Fruit fly (Drosophila melanogaster) Kc167 (cell line): ENCODE data around the gene Eig71Ec.

Source experiments
- Myc ChIP-seq: fragments of >200 bp; optimal IDR thresholded peaks from 2 replicates; lab custom pipeline; 2017; ENCODE audit warnings: missing external identifiers
- Sin3A ChIP-seq: fragments of >200 bp; optimal IDR thresholded peaks from 2 replicates; lab custom pipeline; 2018; ENCODE audit warnings: missing external identifiers
- h ChIP-seq: fragments of >200 bp; optimal IDR thresholded peaks from 3 replicates; lab custom pipeline; 2018; ENCODE audit warnings: missing external identifiers
- insv ChIP-seq: fragments of >200 bp; optimal IDR thresholded peaks from 3 replicates; lab custom pipeline; 2018; ENCODE audit warnings: missing external identifiers
- psq ChIP-seq: fragments of >200 bp; optimal IDR thresholded peaks from 2 replicates; lab custom pipeline; 2017; ENCODE audit warnings: missing external identifiers
- ttk ChIP-seq: sonication (Bioruptor generic); optimal IDR thresholded peaks from 2 replicates; lab custom pipeline; 2017; ENCODE audit warnings: missing external identifiers

The Eig71Ec gene

dm6 chr3L:15661567-15661966 is 9.5 kb upstream of the Eig71Ec start, which contains the start of gene CG43082:
CG43082 (plus strand) TSS chr3L:15661867.
- TF ChIP-seq insv (lab: Kevin White, UChicago) (no peak), psq (lab: Kevin White, UChicago) (no peak), h (lab: Kevin White, UChicago) (no peak), ttk (no peak), Myc (lab: Kevin White, UChicago) (no peak), Sin3A (lab: Kevin White, UChicago) (no peak)

- no peak for TF ChIP-seq Sin3A (lab: Kevin White, UChicago)
- TF ChIP-seq h (lab: Kevin White, UChicago): no peak
- TF ChIP-seq Myc (lab: Kevin White, UChicago): no peak
- no peak for TF ChIP-seq insv (lab: Kevin White, UChicago)
- no peak for TF ChIP-seq ttk
- no peak for TF ChIP-seq psq (lab: Kevin White, UChicago)
These were observed 8.9 kb upstream of the Eig71Ec start, which contains the start of the genes Eig71Ej and Eig71Ek for dm6 chr3L:15660915-15661314. Eig71Ej (minus strand) TSS chr3L:15661015. Eig71Ek (plus strand) TSS chr3L:15661248.

dm6 chr3L:15659341-15659740 is 7.3 kb upstream of the Eig71Ec start, which contains the start of the genes Eig71Eh and Eig71Ei:
Eig71Eh (minus strand) TSS chr3L:15659441.
Eig71Ei (plus strand) TSS chr3L:15659707.
- no peak for TF ChIP-seq psq (lab: Kevin White, UChicago)
- TF ChIP-seq insv (lab: Kevin White, UChicago): no peak
- no peak for TF ChIP-seq ttk
- no peak for TF ChIP-seq Myc (lab: Kevin White, UChicago)
- TF ChIP-seq h (lab: Kevin White, UChicago): no peak
- no peak for TF ChIP-seq Sin3A (lab: Kevin White, UChicago)

dm6 chr3L:15657290-15657689 is 5.2 kb upstream of the Eig71Ec start, which contains the start of the genes Eig71Ef and Eig71Eg:
Eig71Ef (minus strand) TSS chr3L:15657390.
Eig71Eg (plus strand) TSS chr3L:15657628.
- no peak for TF ChIP-seq Sin3A (lab: Kevin White, UChicago)
- no peak for TF ChIP-seq Myc (lab: Kevin White, UChicago)
- no peak for TF ChIP-seq insv (lab: Kevin White, UChicago)
- TF ChIP-seq psq (lab: Kevin White, UChicago): no peak
- no peak for TF ChIP-seq h (lab: Kevin White, UChicago)
- TF ChIP-seq ttk: no peak

dm6 chr3L:15655910-15656309 is 3.9 kb upstream of the Eig71Ec start, which contains the start of gene Eig71Ee:
Eig71Ee (minus strand) TSS chr3L:15656010.
- TF ChIP-seq Myc (lab: Kevin White, UChicago): no peak
- TF ChIP-seq Sin3A (lab: Kevin White, UChicago): no peak
- no peak for TF ChIP-seq ttk
- TF ChIP-seq psq (lab: Kevin White, UChicago): no peak
- no peak for TF ChIP-seq h (lab: Kevin White, UChicago)
- no peak for TF ChIP-seq insv (lab: Kevin White, UChicago)

dm6 chr3L:15650552-15650951 is 1.5 kb downstream of the Eig71Ec start, which contains the start of gene CG43084:
CG43084 (plus strand) TSS chr3L:15650852.
- TF ChIP-seq psq (lab: Kevin White, UChicago): no peak
- no peak for TF ChIP-seq insv (lab: Kevin White, UChicago)
- no peak for TF ChIP-seq ttk

- TF ChIP-seq psq (lab: Kevin White, UChicago) (no peak), Myc (lab: Kevin White, UChicago) (no peak), Sin3A (lab: Kevin White, UChicago) (no peak), insv (lab: Kevin White, UChicago) (no peak), ttk (no peak), h (lab: Kevin White, UChicago) (no peak)
These were observed 2.5 kb downstream of the Eig71Ec start, which contains the start of the genes Eig71Ea and Eig71Eb for dm6 chr3L:15649561-15649960. Eig71Ea (minus strand) TSS chr3L:15649661. Eig71Eb (plus strand) TSS chr3L:15649936.

dm6 chr3L:15647712-15648621 is 4.1 kb downstream of the Eig71Ec start, which contains the start of the genes comm3 and CG43083:
comm3 (minus strand) TSS chr3L:15647762.
CG43083 (plus strand) TSS chr3L:15648571.
- TF ChIP-seq insv (lab: Kevin White, UChicago): no peak
- no peak for TF ChIP-seq psq (lab: Kevin White, UChicago)

- TF ChIP-seq h (lab: Kevin White, UChicago): no peak
- TF ChIP-seq Sin3A (lab: Kevin White, UChicago): no peak
- no peak for TF ChIP-seq psq (lab: Kevin White, UChicago)
- no peak for TF ChIP-seq Myc (lab: Kevin White, UChicago)
- TF ChIP-seq insv (lab: Kevin White, UChicago): no peak
- no peak for TF ChIP-seq ttk
These were observed 5.9 kb downstream of the Eig71Ec start for dm6 chr3L:15646182-15646581.

- TF ChIP-seq Myc (lab: Kevin White, UChicago): no peak
- no peak for TF ChIP-seq insv (lab: Kevin White, UChicago)
- TF ChIP-seq psq (lab: Kevin White, UChicago): no peak
- TF ChIP-seq h (lab: Kevin White, UChicago): no peak
- no peak for TF ChIP-seq Sin3A (lab: Kevin White, UChicago)
- no peak for TF ChIP-seq ttk
These were observed 10.4 kb downstream of the Eig71Ec start for dm6 chr3L:15641590-15642019.

- TF ChIP-seq insv (lab: Kevin White, UChicago): no peak
- TF ChIP-seq Myc (lab: Kevin White, UChicago): no peak
- no peak for TF ChIP-seq Sin3A (lab: Kevin White, UChicago)
- no peak for TF ChIP-seq ttk
- no peak for TF ChIP-seq psq (lab: Kevin White, UChicago)
- TF ChIP-seq h (lab: Kevin White, UChicago): no peak
These were observed 12.1 kb downstream of the Eig71Ec start for dm6 chr3L:15639978-15640377.
